Fruit fly (Drosophila melanogaster) whole organism, embryonic: Measurements from ENCODE around the gene Ilp1.
A peak's percentile ranks its signal among the peaks of the same experiment; 100 is the strongest.

ENCODE experiments used
- Atf3 ChIP-seq: fragments of 200-800 bp; sonication (Bioruptor generic); optimal IDR thresholded peaks from 3 replicates; lab custom pipeline; 2016; ENCODE audit warnings: missing biosample characterization, missing genetic modification characterization
- CG10147 ChIP-seq: fragments of 200-800 bp; sonication (Bioruptor generic); optimal IDR thresholded peaks from 2 replicates; lab custom pipeline; 2019; ENCODE audit warnings: missing biosample characterization, mild to moderate bottlenecking, missing genetic modification characterization, moderate library complexity
- CG11504 ChIP-seq: fragments of 200-800 bp; sonication (Bioruptor generic); optimal IDR thresholded peaks from 3 replicates; lab custom pipeline; 2019; ENCODE audit warnings: missing biosample characterization, mild to moderate bottlenecking, missing genetic modification characterization, moderate library complexity
- CG12391 ChIP-seq: fragments of 200-800 bp; sonication (Bioruptor generic); optimal IDR thresholded peaks from 3 replicates; lab custom pipeline; 2018; ENCODE audit warnings: missing biosample characterization, mild to moderate bottlenecking, missing genetic modification characterization, moderate library complexity
- CG12659 ChIP-seq: fragments of 200-800 bp; sonication (Bioruptor generic); optimal IDR thresholded peaks from 3 replicates; lab custom pipeline; 2017; ENCODE audit warnings: mild to moderate bottlenecking, missing biosample characterization, missing genetic modification reagents, missing genetic modification characterization
- CG17359 ChIP-seq: fragments of 200-800 bp; sonication (Bioruptor generic); optimal IDR thresholded peaks from 3 replicates; lab custom pipeline; 2018; ENCODE audit warnings: missing biosample characterization, mild to moderate bottlenecking, missing genetic modification characterization, moderate library complexity
- CG18599 ChIP-seq: fragments of 200-800 bp; sonication (Bioruptor generic); optimal IDR thresholded peaks from 3 replicates; lab custom pipeline; 2017; ENCODE audit warnings: missing biosample characterization, missing genetic modification characterization, mild to moderate bottlenecking, moderate library complexity, missing genetic modification reagents
- CG2120 ChIP-seq: fragments of 200-800 bp; sonication (Bioruptor generic); optimal IDR thresholded peaks from 3 replicates; lab custom pipeline; 2016; ENCODE audit warnings: missing biosample characterization, missing genetic modification characterization
- CG31224 ChIP-seq: fragments of 200-800 bp; sonication (Bioruptor generic); IDR thresholded peaks from 2 replicates; pipeline ENCODE4 v1.3.6; 2022; ENCODE audit warnings: missing biosample characterization, missing genetic modification characterization
- CG34224 ChIP-seq: fragments of 200-800 bp; sonication (Bioruptor generic); IDR thresholded peaks from 3 replicates; pipeline ENCODE4 v1.3.6; 2022; ENCODE audit warnings: missing biosample characterization, missing genetic modification characterization; ENCODE audit not compliant: partially characterized antibody
- CG34422 ChIP-seq: fragments of 200-800 bp; sonication (Bioruptor generic); IDR thresholded peaks from 3 replicates; pipeline ENCODE4 v1.3.6; 2022; ENCODE audit warnings: missing biosample characterization, missing genetic modification characterization
- CG43689 ChIP-seq: fragments of 200-800 bp; sonication (Bioruptor generic); IDR thresholded peaks from 2 replicates; pipeline ENCODE4 v1.3.6; 2022; ENCODE audit warnings: missing biosample characterization, missing genetic modification characterization
- CG6813 ChIP-seq: fragments of 200-800 bp; sonication (Bioruptor generic); optimal IDR thresholded peaks from 2 replicates; lab custom pipeline; 2017; ENCODE audit warnings: missing biosample characterization, missing genetic modification characterization, mild to moderate bottlenecking, moderate library complexity, missing genetic modification reagents
- CG6854 ChIP-seq: fragments of 200-800 bp; sonication (Bioruptor generic); optimal IDR thresholded peaks from 3 replicates; lab custom pipeline; 2017; ENCODE audit warnings: missing biosample characterization, mild to moderate bottlenecking, missing genetic modification characterization
- CG7372 ChIP-seq: fragments of 200-800 bp; sonication (Bioruptor generic); IDR thresholded peaks from 2 replicates; pipeline ENCODE4 v1.3.6; 2022; ENCODE audit warnings: missing biosample characterization, missing genetic modification characterization
- CG7786 ChIP-seq: fragments of 200-800 bp; sonication (Bioruptor generic); optimal IDR thresholded peaks from 2 replicates; lab custom pipeline; 2016; ENCODE audit warnings: missing biosample characterization, missing genetic modification characterization
- CG8765 ChIP-seq: fragments of 200-800 bp; sonication (Bioruptor generic); IDR thresholded peaks from 2 replicates; pipeline ENCODE4 v1.3.6; 2022; ENCODE audit warnings: missing biosample characterization, missing genetic modification characterization
- Camta ChIP-seq: fragments of 200-800 bp; sonication (Bioruptor generic); optimal IDR thresholded peaks from 2 replicates; lab custom pipeline; 2016; ENCODE audit warnings: missing biosample characterization, missing genetic modification characterization
- Deaf1 ChIP-seq: fragments of 200-800 bp; optimal IDR thresholded peaks from 3 replicates; lab custom pipeline; 2019; ENCODE audit warnings: missing biosample characterization, mild to moderate bottlenecking, missing genetic modification characterization, moderate library complexity
- ERR ChIP-seq: fragments of 200-800 bp; sonication (Bioruptor generic); optimal IDR thresholded peaks from 2 replicates; lab custom pipeline; 2016; ENCODE audit warnings: missing biosample characterization, missing genetic modification characterization
- Ets65A ChIP-seq: fragments of 200-800 bp; sonication (Bioruptor generic); peaks from one replicate; lab custom pipeline; 2016; ENCODE audit warnings: missing biosample characterization, missing genetic modification characterization
- Fer3 ChIP-seq: fragments of 200-800 bp; sonication (Bioruptor generic); optimal IDR thresholded peaks from 2 replicates; lab custom pipeline; 2018; ENCODE audit warnings: missing biosample characterization, mild to moderate bottlenecking, missing genetic modification characterization, moderate library complexity
- Gug ChIP-seq: fragments of 200-800 bp; sonication (Bioruptor generic); IDR thresholded peaks from 4 replicates; pipeline ENCODE4 v1.3.6; 2022; ENCODE audit warnings: missing biosample characterization, missing genetic modification characterization
- HLH54F ChIP-seq: fragments of 200-800 bp; sonication (Bioruptor generic); optimal IDR thresholded peaks from 3 replicates; lab custom pipeline; 2016; ENCODE audit warnings: missing biosample characterization, missing genetic modification characterization
- Hmx ChIP-seq: fragments of 200-800 bp; sonication (Bioruptor generic); optimal IDR thresholded peaks from 2 replicates; lab custom pipeline; 2016; ENCODE audit warnings: missing biosample characterization, missing genetic modification characterization
- MBD-R2 ChIP-seq: fragments of 200-800 bp; sonication (Bioruptor generic); IDR thresholded peaks from 2 replicates; pipeline ENCODE4 v1.3.6; 2022; ENCODE audit warnings: missing biosample characterization, missing genetic modification characterization
- Max ChIP-seq: fragments of 200-800 bp; sonication (Bioruptor generic); optimal IDR thresholded peaks from 2 replicates; lab custom pipeline; 2016; ENCODE audit warnings: missing biosample characterization, mild to moderate bottlenecking, missing genetic modification characterization
- Mrtf ChIP-seq: fragments of 200-800 bp; sonication (Bioruptor generic); IDR thresholded peaks from 3 replicates; pipeline ENCODE4 v1.3.6; 2022; ENCODE audit warnings: missing biosample characterization, missing genetic modification characterization
- Nf-YC ChIP-seq: fragments of 200-800 bp; optimal IDR thresholded peaks from 3 replicates; lab custom pipeline; 2019; ENCODE audit warnings: missing biosample characterization, mild to moderate bottlenecking, missing genetic modification characterization, moderate library complexity
- Ravus ChIP-seq: fragments of 200-800 bp; sonication (Bioruptor generic); IDR thresholded peaks from 2 replicates; pipeline ENCODE4 v1.3.6; 2022; ENCODE audit warnings: missing biosample characterization, missing genetic modification characterization
- Spps ChIP-seq: fragments of 200-800 bp; sonication (Bioruptor generic); optimal IDR thresholded peaks from 2 replicates; lab custom pipeline; 2018; ENCODE audit warnings: missing biosample characterization, mild to moderate bottlenecking, missing genetic modification characterization
- Sry-δ ChIP-seq: fragments of 200-800 bp; sonication (Bioruptor generic); optimal IDR thresholded peaks from 2 replicates; lab custom pipeline; 2016; ENCODE audit warnings: missing biosample characterization, missing genetic modification characterization
- Tbp ChIP-seq: fragments of >200 bp; optimal IDR thresholded peaks from 2 replicates; lab custom pipeline; 2018; ENCODE audit warnings: missing biosample characterization, missing genetic modification characterization
- Xrp1 ChIP-seq: fragments of 200-800 bp; sonication (Bioruptor generic); IDR thresholded peaks from 2 replicates; pipeline ENCODE4 v1.3.6; 2022; ENCODE audit warnings: missing biosample characterization, missing genetic modification characterization
- abd-A ChIP-seq: fragments of 200-800 bp; sonication (Bioruptor generic); optimal IDR thresholded peaks from 3 replicates; lab custom pipeline; 2019; ENCODE audit warnings: missing biosample characterization, mild to moderate bottlenecking, missing genetic modification characterization, moderate library complexity
- chm ChIP-seq: fragments of 200-800 bp; sonication (Bioruptor generic); IDR thresholded peaks from 2 replicates; pipeline ENCODE4 v1.3.6; 2022; ENCODE audit warnings: missing biosample characterization, missing genetic modification characterization
- esg ChIP-seq: fragments of 200-800 bp; sonication (Bioruptor generic); conservative IDR thresholded peaks from 2 replicates; pipeline ENCODE4 v1.3.6; 2022; ENCODE audit warnings: missing biosample characterization, missing genetic modification characterization
- gcm2 ChIP-seq: fragments of 200-800 bp; sonication (Bioruptor generic); optimal IDR thresholded peaks from 2 replicates; lab custom pipeline; 2016; ENCODE audit warnings: missing biosample characterization, missing genetic modification characterization
- kay ChIP-seq: fragments of 200-800 bp; sonication (Bioruptor generic); optimal IDR thresholded peaks from 2 replicates; lab custom pipeline; 2016; ENCODE audit warnings: missing biosample characterization, missing genetic modification characterization
- mirr ChIP-seq: fragments of 200-800 bp; sonication (Bioruptor generic); optimal IDR thresholded peaks from 3 replicates; lab custom pipeline; 2018; ENCODE audit warnings: missing biosample characterization, mild to moderate bottlenecking, missing genetic modification characterization
- pan ChIP-seq, 4 experiments: fragments of >200 bp in 3 of 4; fragments of 200-800 bp in 1 of 4; sonication (Bioruptor generic) in 1 of 4; optimal IDR thresholded peaks in 3 of 4; IDR thresholded peaks in 1 of 4; 2 replicates each; pipeline versions ENCODE4 v1.3.6 to Lab custom; 2017 to 2022; ENCODE audit warnings: missing biosample characterization in 2 of 4, missing genetic modification characterization in 2 of 4, mixed read lengths in 1 of 4
- pho ChIP-seq: fragments of 200-800 bp; sonication (Bioruptor generic); optimal IDR thresholded peaks from 2 replicates; lab custom pipeline; 2016; ENCODE audit warnings: missing biosample characterization, missing genetic modification characterization
- prd ChIP-seq, 3 experiments: fragments of >200 bp in 2 of 3; fragments of 200-800 bp in 1 of 3; sonication (Bioruptor generic) in 1 of 3; optimal IDR thresholded peaks in 2 of 3; IDR thresholded peaks in 1 of 3; 2 replicates in 2 of 3; 3 replicates in 1 of 3; pipeline versions ENCODE4 v1.3.6 to Lab custom; 2017 to 2022; ENCODE audit warnings: missing biosample characterization in 1 of 3, missing genetic modification characterization in 1 of 3
- pum ChIP-seq: fragments of 200-800 bp; sonication (Bioruptor generic); optimal IDR thresholded peaks from 2 replicates; lab custom pipeline; 2016; ENCODE audit warnings: missing biosample characterization, missing genetic modification characterization
- row ChIP-seq: fragments of 200-800 bp; sonication (Bioruptor generic); IDR thresholded peaks from 3 replicates; pipeline ENCODE4 v1.3.6; 2022; ENCODE audit warnings: missing biosample characterization, missing genetic modification characterization
- sr ChIP-seq: fragments of 200-800 bp; sonication (Bioruptor generic); IDR thresholded peaks from 3 replicates; pipeline ENCODE4 v1.3.6; 2022; ENCODE audit warnings: missing biosample characterization, missing genetic modification characterization
- tup ChIP-seq: fragments of 200-800 bp; sonication (Bioruptor generic); optimal IDR thresholded peaks from 2 replicates; lab custom pipeline; 2016; ENCODE audit warnings: missing biosample characterization, mild to moderate bottlenecking, missing genetic modification characterization, moderate library complexity
- tx ChIP-seq: fragments of 200-800 bp; sonication (Bioruptor generic); optimal IDR thresholded peaks from 2 replicates; lab custom pipeline; 2016; ENCODE audit warnings: missing biosample characterization, missing genetic modification characterization
- vvl ChIP-seq: fragments of 200-800 bp; sonication (Bioruptor generic); IDR thresholded peaks from 2 replicates; pipeline ENCODE4 v1.3.6; 2022; ENCODE audit warnings: missing biosample characterization, missing genetic modification characterization

The Ilp1 gene

DNA sequence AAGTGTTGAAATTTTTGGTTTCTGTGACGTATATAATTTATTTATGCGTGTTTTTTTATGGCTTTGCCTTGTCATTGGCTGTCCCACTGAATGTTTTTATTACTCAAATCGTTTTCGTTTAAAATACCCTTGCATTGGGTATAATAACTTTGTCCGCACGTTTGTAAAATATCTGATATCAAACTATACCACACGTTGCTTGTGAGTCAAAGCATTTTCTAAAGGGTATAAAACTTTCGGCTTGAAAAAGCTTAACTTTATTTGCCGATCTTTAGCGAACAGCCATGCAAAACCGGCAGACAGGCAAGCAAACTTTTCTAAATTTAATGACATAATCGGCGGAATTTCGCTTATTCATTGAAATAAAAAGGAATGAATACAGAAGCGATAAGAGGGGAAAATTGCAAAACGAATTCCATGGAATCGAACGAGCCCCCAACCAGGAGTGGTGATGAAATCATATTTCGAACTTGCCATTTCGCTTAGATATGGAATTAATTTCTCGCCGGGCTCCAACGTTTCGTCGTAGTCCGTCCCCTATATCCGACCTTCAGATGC lies 49.3 kb downstream of the Ilp1 start (continued):
- TF ChIP-seq Max (GFP tag; lab: Kevin White, UChicago) (no peak), pho (peak; percentile 37), chm (GFP tag; lab: Robert Waterston, UW) (no peak; the same call in 1 of the 2 replicates), CG10147 (GFP tag; lab: Kevin White, UChicago) (peak; percentile 1), Sry-δ (GFP tag; lab: Kevin White, UChicago) (peak; percentile 2), Tbp (GFP tag; lab: Kevin White, UChicago) (no peak), CG17359 (tag; lab: Kevin White, UChicago) (peak; percentile 62), Fer3 (tag; lab: Kevin White, UChicago) (peak; percentile 73), Hmx (GFP tag; lab: Kevin White, UChicago) (no peak), Xrp1 (GFP tag; lab: Robert Waterston, UW) (peak; percentile 41; the same call in 1 of the 2 replicates), Spps (no peak), CG31224 (peak; percentile 47; the same call in 1 of the 2 replicates), CG6854 (GFP tag; lab: Kevin White, UChicago) (peak; percentile 15), prd (optimal IDR thresholded peaks at IDR 0.05; lab: Kevin White, UChicago) (no peak), prd (GFP tag; IDR thresholded peaks at IDR 0.05; lab: Robert Waterston, UW) (peak; percentile 52; the same call in 1 of the 3 replicates), CG18599 (GFP tag; lab: Kevin White, UChicago) (peak; percentile 47), abd-A (tag; lab: Kevin White, UChicago) (peak; percentile 75), Atf3 (GFP tag; lab: Kevin White, UChicago) (no peak), CG7786 (GFP tag; lab: Kevin White, UChicago) (peak; percentile 18), Ets65A (GFP tag; lab: Kevin White, UChicago) (peak; percentile 87), esg (0 out of 2 replicates have a peak, but pooled peaks have one; percentile 28), MBD-R2 (GFP tag; lab: Robert Waterston, UW) (peak; percentile 25; the same call in 1 of the 2 replicates), mirr (peak; percentile 11), vvl (GFP tag; lab: Robert Waterston, UW) (peak; percentile 66), Ravus (peak; percentile 18), CG6813 (peak; percentile 13), CG7372 (GFP tag; lab: Robert Waterston, UW) (peak; percentile 53; the same call in 1 of the 2 replicates), CG12391 (tag; lab: Kevin White, UChicago) (peak; percentile 19), row (GFP tag; lab: Robert Waterston, UW) (peak; percentile 79), kay (peak; percentile 15), CG34224 (GFP tag; lab: Robert Waterston, UW) (no peak), Camta (no peak), CG12659 (GFP tag; lab: Kevin White, UChicago) (peak; percentile 55), tx (peak; percentile 8), CG2120 (GFP tag; lab: Kevin White, UChicago) (peak; percentile 80), sr (GFP tag; lab: Robert Waterston, UW) (0 out of 3 replicates have a peak, but pooled peaks have one; percentile 36), gcm2 (GFP tag; lab: Kevin White, UChicago) (peak; percentile 1), tup (no peak), pan (optimal IDR thresholded peaks at IDR 0.05; lab: Kevin White, UChicago) (no peak), pan (GFP tag; optimal IDR thresholded peaks at IDR 0.05 in 1 of 2, IDR thresholded peaks at IDR 0.05 in 1 of 2) (peak in 1 of 2 experiments; percentile 68), CG11504 (peak; percentile 68), Deaf1 (tag; lab: Kevin White, UChicago) (peak; percentile 21), ERR (GFP tag; lab: Kevin White, UChicago) (peak; percentile 33), pum (peak; percentile 17), CG34422 (GFP tag; lab: Robert Waterston, UW) (no peak), HLH54F (peak; percentile 38), CG43689 (GFP tag; lab: Robert Waterston, UW) (no peak), Mrtf (peak; percentile 9; the same call in 1 of the 3 replicates), Nf-YC (tag; lab: Kevin White, UChicago) (peak; percentile 39), Gug (GFP tag; lab: Robert Waterston, UW) (peak; percentile 33; the same call in 2 of the 4 replicates), CG8765 (no peak)
